Fruit fly (Drosophila melanogaster) whole organism, prepupa: ENCODE results near the gene CAHbeta.

ENCODE experiments used
- CG31627 ChIP-seq: fragments of 200-800 bp; sonication (Bioruptor generic); optimal IDR thresholded peaks from 3 replicates; lab custom pipeline; 2016; ENCODE audit warnings: missing biosample characterization, missing genetic modification characterization
- CG6808 ChIP-seq: fragments of 200-800 bp; sonication (Bioruptor generic); optimal IDR thresholded peaks from 3 replicates; lab custom pipeline; 2017; ENCODE audit warnings: missing biosample characterization, missing genetic modification characterization, mild to moderate bottlenecking, moderate library complexity, missing genetic modification reagents
- CG9139 ChIP-seq: fragments of 200-800 bp; sonication (Bioruptor generic); optimal IDR thresholded peaks from 3 replicates; lab custom pipeline; 2017; ENCODE audit warnings: missing biosample characterization, mild to moderate bottlenecking, missing genetic modification characterization
- OdsH ChIP-seq: fragments of 200-800 bp; sonication (Bioruptor generic); optimal IDR thresholded peaks from 3 replicates; lab custom pipeline; 2016; ENCODE audit warnings: missing biosample characterization, missing genetic modification characterization
- cyc ChIP-seq: fragments of 200-800 bp; sonication (Bioruptor generic); optimal IDR thresholded peaks from 3 replicates; lab custom pipeline; 2016; ENCODE audit warnings: missing biosample characterization, missing genetic modification characterization
- dac ChIP-seq: fragments of 200-800 bp; sonication (Bioruptor generic); optimal IDR thresholded peaks from 2 replicates; lab custom pipeline; 2017; ENCODE audit warnings: missing biosample characterization, mild to moderate bottlenecking, missing genetic modification characterization
- fd59A ChIP-seq: fragments of 200-800 bp; sonication (Bioruptor generic); optimal IDR thresholded peaks from 2 replicates; lab custom pipeline; 2017; ENCODE audit warnings: missing biosample characterization, mild to moderate bottlenecking, missing genetic modification characterization, missing genetic modification reagents
- topi ChIP-seq: fragments of 200-800 bp; sonication (Bioruptor generic); optimal IDR thresholded peaks from 3 replicates; lab custom pipeline; 2016; ENCODE audit warnings: missing biosample characterization, missing genetic modification characterization

- TF ChIP-seq CG6808 (GFP tag; lab: Kevin White, UChicago) (no peak), OdsH (GFP tag; lab: Kevin White, UChicago) (no peak), topi (no peak), fd59A (GFP tag; lab: Kevin White, UChicago) (no peak), dac (GFP tag; lab: Kevin White, UChicago) (no peak), cyc (GFP tag; lab: Kevin White, UChicago) (no peak), CG9139 (no peak), CG31627 (GFP tag; lab: Kevin White, UChicago) (no peak)
Measured at dm6 chr3R:8984141-8984540, 3.5 kb downstream of the CAHbeta start, which contains the start of gene RagA-B.
